Worm (Caenorhabditis elegans) whole organism, late embryonic: ENCODE results near the gene tmd-2.

Source experiments
- ama-1 ChIP-seq: fragments of 150-350 bp; optimal IDR thresholded peaks from 2 replicates; lab custom pipeline; 2014
- ceh-30 ChIP-seq: fragments of 150-350 bp; optimal IDR thresholded peaks from 2 replicates; lab custom pipeline; 2014; ENCODE audit warnings: missing biosample characterization, missing genetic modification characterization
- ceh-6 ChIP-seq: fragments of 200-800 bp; sonication (Bioruptor generic); optimal IDR thresholded peaks from 2 replicates; lab custom pipeline; 2018; ENCODE audit warnings: mild to moderate bottlenecking, missing genetic modification characterization, missing compliant biosample characterization
- elt-2 ChIP-seq: sonication (generic microtip); optimal IDR thresholded peaks from 2 replicates; lab custom pipeline; 2016; ENCODE audit warnings: missing genetic modification reagents, missing genetic modification characterization, missing compliant biosample characterization
- elt-4 ChIP-seq: sonication (generic microtip); optimal IDR thresholded peaks from 2 replicates; lab custom pipeline; 2016; ENCODE audit warnings: missing genetic modification characterization, missing compliant biosample characterization
- lin-11 ChIP-seq: fragments of 200-800 bp; sonication (Bioruptor generic); optimal IDR thresholded peaks from 2 replicates; lab custom pipeline; 2018; ENCODE audit warnings: mild to moderate bottlenecking, missing genetic modification characterization, missing compliant biosample characterization
- pat-9 ChIP-seq: fragments of 200-800 bp; sonication (Bioruptor generic); optimal IDR thresholded peaks from 2 replicates; lab custom pipeline; 2018; ENCODE audit warnings: mild to moderate bottlenecking, missing genetic modification characterization, moderate library complexity, missing compliant biosample characterization

ce11 chrV:8307681-8308080 is 26.8 kb upstream of the tmd-2 start, which contains the start of gene clec-218:
- TF ChIP-seq elt-4 (tag; lab: Kevin White, UChicago), result no peak
- TF ChIP-seq ceh-30 (tag; lab: Kevin White, UChicago), result no peak
- no peak for TF ChIP-seq ama-1 (lab: Kevin White, UChicago)
- TF ChIP-seq ceh-6 (GFP tag; lab: Kevin White, UChicago), result no peak
- no peak for TF ChIP-seq elt-2 (tag; lab: Kevin White, UChicago)
- no peak for TF ChIP-seq lin-11 (tag; lab: Kevin White, UChicago)
- no peak for TF ChIP-seq pat-9 (tag; lab: Kevin White, UChicago)
